Worm (Caenorhabditis elegans) whole organism, L4/young adult: Measurements from ENCODE around the gene fbxa-64.

ENCODE experiments used
- dao-5 ChIP-seq: sonication (generic microtip); optimal IDR thresholded peaks from 2 replicates; lab custom pipeline; 2016; ENCODE audit warnings: missing genotype, missing genetic modification characterization, moderate library complexity, missing compliant biosample characterization
- him-1 ChIP-seq: sonication (generic microtip); optimal IDR thresholded peaks from 2 replicates; lab custom pipeline; 2016; ENCODE audit warnings: missing genotype, missing genetic modification reagents, missing genetic modification characterization, missing compliant biosample characterization

DNA sequence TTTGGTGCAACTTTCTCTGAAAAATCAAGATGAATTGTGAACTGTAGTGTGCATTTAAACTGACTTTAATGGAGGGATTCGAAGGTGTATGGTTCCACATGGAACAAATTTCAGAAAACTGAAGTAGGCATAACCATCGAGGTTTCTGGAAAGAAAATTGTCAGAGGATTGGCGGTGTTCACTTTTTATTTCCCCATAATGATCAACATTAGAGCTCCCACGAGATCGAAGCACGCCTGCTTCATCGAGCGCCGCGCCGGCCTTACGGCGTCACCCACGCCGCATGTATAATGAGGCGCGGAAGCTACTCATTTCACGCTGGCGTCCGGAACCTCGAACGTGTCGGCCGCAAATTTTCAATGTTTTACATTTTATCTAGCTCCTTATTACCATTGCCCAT is 10.2 kb upstream of the fbxa-64 start:
- no peak for TF ChIP-seq dao-5 (tag; lab: Kevin White, UChicago)
- TF ChIP-seq him-1 = no peak
